Fruit fly (Drosophila melanogaster) whole organism, embryonic: ENCODE results near the gene Rab9.

Source experiments
- BEAF-32 ChIP-seq: fragments of 200-800 bp; sonication (Bioruptor generic); optimal IDR thresholded peaks from 3 replicates; lab custom pipeline; 2017; ENCODE audit warnings: missing biosample characterization, missing genetic modification characterization, mild to moderate bottlenecking, moderate library complexity, missing genetic modification reagents
- CG10431 ChIP-seq: fragments of 200-800 bp; sonication (Bioruptor generic); optimal IDR thresholded peaks from 3 replicates; lab custom pipeline; 2018; ENCODE audit warnings: missing biosample characterization, mild to moderate bottlenecking, missing genetic modification characterization
- CG14710 ChIP-seq: fragments of 200-800 bp; sonication (Bioruptor generic); optimal IDR thresholded peaks from 3 replicates; lab custom pipeline; 2019; ENCODE audit warnings: missing biosample characterization, mild to moderate bottlenecking, missing genetic modification characterization, moderate library complexity
- CG15601 ChIP-seq: fragments of 200-800 bp; sonication (Bioruptor generic); optimal IDR thresholded peaks from 3 replicates; lab custom pipeline; 2019; ENCODE audit warnings: missing biosample characterization, mild to moderate bottlenecking, missing genetic modification characterization, moderate library complexity
- CG17361 ChIP-seq: fragments of 200-800 bp; sonication (Bioruptor generic); IDR thresholded peaks from 3 replicates; pipeline ENCODE4 v1.3.6; 2022; ENCODE audit warnings: missing biosample characterization, missing genetic modification characterization
- CG17829 ChIP-seq: fragments of 200-800 bp; optimal IDR thresholded peaks from 2 replicates; lab custom pipeline; 2019; ENCODE audit warnings: missing biosample characterization, mild to moderate bottlenecking, missing genetic modification characterization, moderate library complexity
- CG2199 ChIP-seq: fragments of 200-800 bp; sonication (Bioruptor generic); IDR thresholded peaks from 3 replicates; pipeline ENCODE4 v1.3.6; 2022; ENCODE audit warnings: missing biosample characterization, missing genetic modification characterization
- CG32772 ChIP-seq: fragments of 200-800 bp; sonication (Bioruptor generic); IDR thresholded peaks from 2 replicates; pipeline ENCODE4 v1.3.6; 2022; ENCODE audit warnings: missing biosample characterization, missing genetic modification characterization
- CG34376 ChIP-seq: fragments of 200-800 bp; sonication (Bioruptor generic); optimal IDR thresholded peaks from 2 replicates; lab custom pipeline; 2018; ENCODE audit warnings: missing biosample characterization, mild to moderate bottlenecking, missing genetic modification characterization
- CG3838 ChIP-seq: fragments of 200-800 bp; sonication (Bioruptor generic); optimal IDR thresholded peaks from 3 replicates; lab custom pipeline; 2016; ENCODE audit warnings: missing biosample characterization, missing genetic modification characterization
- CG4328 ChIP-seq: fragments of 200-800 bp; sonication (Bioruptor generic); optimal IDR thresholded peaks from 3 replicates; lab custom pipeline; 2017; ENCODE audit warnings: missing biosample characterization, missing genetic modification reagents, missing genetic modification characterization
- CG4730 ChIP-seq: fragments of 200-800 bp; sonication (Bioruptor generic); IDR thresholded peaks from 2 replicates; pipeline ENCODE4 v1.3.6; 2022; ENCODE audit warnings: missing biosample characterization, missing genetic modification characterization
- CG5180 ChIP-seq: fragments of 200-800 bp; sonication (Bioruptor generic); optimal IDR thresholded peaks from 3 replicates; lab custom pipeline; 2017; ENCODE audit warnings: missing biosample characterization, missing genetic modification characterization, mild to moderate bottlenecking, moderate library complexity, missing genetic modification reagents
- CG6272 ChIP-seq: fragments of 200-800 bp; sonication (Bioruptor generic); IDR thresholded peaks from 2 replicates; pipeline ENCODE4 v1.3.6; 2022; ENCODE audit warnings: missing biosample characterization, missing genetic modification characterization
- CG6683 ChIP-seq: fragments of 200-800 bp; sonication (Bioruptor generic); optimal IDR thresholded peaks from 2 replicates; lab custom pipeline; 2017; ENCODE audit warnings: missing biosample characterization, mild to moderate bottlenecking, missing genetic modification characterization, missing genetic modification reagents
- CG6854 ChIP-seq: fragments of 200-800 bp; sonication (Bioruptor generic); optimal IDR thresholded peaks from 3 replicates; lab custom pipeline; 2017; ENCODE audit warnings: missing biosample characterization, mild to moderate bottlenecking, missing genetic modification characterization
- CG7357 ChIP-seq: fragments of 200-800 bp; sonication (Bioruptor generic); IDR thresholded peaks from 3 replicates; pipeline ENCODE4 v1.3.6; 2022; ENCODE audit warnings: missing biosample characterization, missing genetic modification characterization
- CG7745 ChIP-seq: fragments of 200-800 bp; sonication (Bioruptor generic); optimal IDR thresholded peaks from 2 replicates; lab custom pipeline; 2018; ENCODE audit warnings: missing biosample characterization, mild to moderate bottlenecking, missing genetic modification characterization, moderate library complexity
- CG7839 ChIP-seq: fragments of 200-800 bp; sonication (Bioruptor generic); optimal IDR thresholded peaks from 3 replicates; lab custom pipeline; 2018; ENCODE audit warnings: missing biosample characterization, mild to moderate bottlenecking, missing genetic modification characterization, moderate library complexity
- CG8290 ChIP-seq, 3 experiments: fragments of 200-800 bp; sonication (Bioruptor generic); optimal IDR thresholded peaks; 2 replicates each; lab custom pipeline; 2016 to 2019; ENCODE audit warnings: missing biosample characterization in 3 of 3, missing genetic modification characterization in 3 of 3, mild to moderate bottlenecking in 2 of 3, moderate library complexity in 1 of 3
- CG8359 ChIP-seq: fragments of 200-800 bp; sonication (Bioruptor generic); optimal IDR thresholded peaks from 2 replicates; lab custom pipeline; 2017; ENCODE audit warnings: missing biosample characterization, mild to moderate bottlenecking, missing genetic modification characterization, borderline replicate concordance
- CG8924 ChIP-seq: fragments of 200-800 bp; optimal IDR thresholded peaks from 3 replicates; lab custom pipeline; 2019; ENCODE audit warnings: missing biosample characterization, mild to moderate bottlenecking, missing genetic modification characterization, moderate library complexity
- CG9437 ChIP-seq: fragments of 200-800 bp; sonication (Bioruptor generic); optimal IDR thresholded peaks from 2 replicates; lab custom pipeline; 2018; ENCODE audit warnings: missing biosample characterization, mild to moderate bottlenecking, missing genetic modification characterization
- CG9876 ChIP-seq: fragments of 200-800 bp; sonication (Bioruptor generic); optimal IDR thresholded peaks from 2 replicates; lab custom pipeline; 2016; ENCODE audit warnings: missing biosample characterization, missing genetic modification characterization
- CoRest ChIP-seq: fragments of 200-800 bp; sonication (Bioruptor generic); optimal IDR thresholded peaks from 3 replicates; lab custom pipeline; 2018; ENCODE audit warnings: missing biosample characterization, mild to moderate bottlenecking, missing genetic modification characterization, moderate library complexity
- Ets97D ChIP-seq: fragments of 200-800 bp; sonication (Bioruptor generic); optimal IDR thresholded peaks from 3 replicates; lab custom pipeline; 2016; ENCODE audit warnings: missing biosample characterization, missing genetic modification characterization
- Fer2 ChIP-seq: fragments of 200-800 bp; sonication (Bioruptor generic); optimal IDR thresholded peaks from 2 replicates; lab custom pipeline; 2018; ENCODE audit warnings: missing biosample characterization, mild to moderate bottlenecking, missing genetic modification characterization, moderate library complexity
- Med ChIP-seq: fragments of 200-800 bp; sonication (Bioruptor generic); peaks from one replicate; lab custom pipeline; 2016; ENCODE audit warnings: missing biosample characterization, missing genetic modification characterization, mild to moderate bottlenecking, inconsistent platforms, moderate library complexity
- Rx ChIP-seq: fragments of 200-800 bp; sonication (Bioruptor generic); IDR thresholded peaks from 2 replicates; pipeline ENCODE4 v1.3.6; 2022; ENCODE audit warnings: missing biosample characterization, missing genetic modification characterization
- Sox100B ChIP-seq: fragments of 200-800 bp; sonication (Bioruptor generic); optimal IDR thresholded peaks from 3 replicates; lab custom pipeline; 2018; ENCODE audit warnings: missing biosample characterization, mild to moderate bottlenecking, missing genetic modification characterization
- corto ChIP-seq: fragments of 200-800 bp; sonication (Bioruptor generic); optimal IDR thresholded peaks from 2 replicates; lab custom pipeline; 2016; ENCODE audit warnings: missing biosample characterization, mild to moderate bottlenecking, missing genetic modification characterization, moderate library complexity
- dan ChIP-seq: fragments of 200-800 bp; sonication (Bioruptor generic); IDR thresholded peaks from 2 replicates; pipeline ENCODE4 v1.3.6; 2022; ENCODE audit warnings: missing biosample characterization, missing genetic modification characterization
- dmrt99B ChIP-seq: fragments of 200-800 bp; sonication (Bioruptor generic); optimal IDR thresholded peaks from 2 replicates; lab custom pipeline; 2018; ENCODE audit warnings: missing biosample characterization, mild to moderate bottlenecking, missing genetic modification characterization, moderate library complexity
- fru ChIP-seq: fragments of >200 bp; optimal IDR thresholded peaks from 2 replicates; lab custom pipeline; 2017
- gcm ChIP-seq: fragments of 200-800 bp; sonication (Bioruptor generic); optimal IDR thresholded peaks from 2 replicates; lab custom pipeline; 2019; ENCODE audit warnings: missing biosample characterization, mild to moderate bottlenecking, missing genetic modification characterization, moderate library complexity
- gt ChIP-seq: fragments of 200-800 bp; sonication (Bioruptor generic); IDR thresholded peaks from 2 replicates; pipeline ENCODE4 v1.3.6; 2022; ENCODE audit warnings: missing biosample characterization, missing genetic modification characterization
- hth ChIP-seq: fragments of >200 bp; optimal IDR thresholded peaks from 2 replicates; lab custom pipeline; 2017; ENCODE audit warnings: inconsistent platforms
- knrl ChIP-seq: fragments of 200-800 bp; sonication (Bioruptor generic); IDR thresholded peaks from 3 replicates; pipeline ENCODE4 v1.3.6; 2022; ENCODE audit warnings: missing biosample characterization, missing genetic modification characterization; ENCODE audit not compliant: partially characterized antibody
- lmd ChIP-seq: fragments of 200-800 bp; sonication (Bioruptor generic); IDR thresholded peaks from 2 replicates; pipeline ENCODE4 v1.3.6; 2022; ENCODE audit warnings: missing biosample characterization, missing genetic modification characterization
- lov ChIP-seq, 2 experiments: fragments of 200-800 bp in 1 of 2; fragments of >200 bp in 1 of 2; sonication (Bioruptor generic) in 1 of 2; IDR thresholded peaks in 1 of 2; optimal IDR thresholded peaks in 1 of 2; 2 replicates in 1 of 2; 3 replicates in 1 of 2; pipeline versions ENCODE4 v1.3.6 to Lab custom; 2017 to 2022; ENCODE audit warnings: missing biosample characterization in 1 of 2, missing genetic modification characterization in 1 of 2
- mld ChIP-seq: fragments of 200-800 bp; sonication (Bioruptor generic); IDR thresholded peaks from 3 replicates; pipeline ENCODE4 v1.3.6; 2022; ENCODE audit warnings: missing biosample characterization, missing genetic modification characterization; ENCODE audit not compliant: partially characterized antibody
- nerfin-1 ChIP-seq: fragments of 200-800 bp; sonication (Bioruptor generic); optimal IDR thresholded peaks from 3 replicates; lab custom pipeline; 2019; ENCODE audit warnings: missing biosample characterization, mild to moderate bottlenecking, missing genetic modification characterization, moderate library complexity
- nerfin-2 ChIP-seq: fragments of 200-800 bp; sonication (Bioruptor generic); IDR thresholded peaks from 2 replicates; pipeline ENCODE4 v1.3.6; 2022; ENCODE audit warnings: missing biosample characterization, missing genetic modification characterization; ENCODE audit not compliant: partially characterized antibody
- row ChIP-seq: fragments of 200-800 bp; sonication (Bioruptor generic); IDR thresholded peaks from 3 replicates; pipeline ENCODE4 v1.3.6; 2022; ENCODE audit warnings: missing biosample characterization, missing genetic modification characterization
- sd ChIP-seq: fragments of 200-800 bp; sonication (Bioruptor generic); optimal IDR thresholded peaks from 3 replicates; lab custom pipeline; 2018; ENCODE audit warnings: missing biosample characterization, mild to moderate bottlenecking, missing genetic modification characterization, moderate library complexity
- sens ChIP-seq: fragments of 200-800 bp; sonication (Bioruptor generic); peaks from one replicate; lab custom pipeline; 2016; ENCODE audit warnings: missing biosample characterization, missing genetic modification characterization
- slbo ChIP-seq: fragments of 200-800 bp; sonication (Bioruptor generic); IDR thresholded peaks from 2 replicates; pipeline ENCODE4 v1.3.6; 2022; ENCODE audit warnings: missing biosample characterization, missing genetic modification characterization
- toy ChIP-seq: fragments of 200-800 bp; sonication (Bioruptor generic); IDR thresholded peaks from 2 replicates; pipeline ENCODE4 v1.3.6; 2022; ENCODE audit warnings: missing biosample characterization, missing genetic modification characterization
- twi ChIP-seq: fragments of 200-800 bp; optimal IDR thresholded peaks from 2 replicates; lab custom pipeline; 2019; ENCODE audit warnings: missing biosample characterization, mild to moderate bottlenecking, missing genetic modification characterization, moderate library complexity
- yki ChIP-seq: fragments of >200 bp; optimal IDR thresholded peaks from 3 replicates; lab custom pipeline; 2018
- zen ChIP-seq: fragments of 200-800 bp; sonication (Bioruptor generic); optimal IDR thresholded peaks from 3 replicates; lab custom pipeline; 2018; ENCODE audit warnings: missing biosample characterization, mild to moderate bottlenecking, missing genetic modification characterization, moderate library complexity

Gene Rab9

dm6 chr2L:19457890-19458580 lies 25.7 kb downstream of the Rab9 start (continued):
- no peak for TF ChIP-seq CG7745 (tag; lab: Kevin White, UChicago)
- TF ChIP-seq CG2199 (GFP tag; lab: Robert Waterston, UW) = no peak
- no peak for TF ChIP-seq CG10431 (GFP tag; lab: Kevin White, UChicago)
- peak; percentile 47 for TF ChIP-seq zen
- TF ChIP-seq knrl = no peak
- TF ChIP-seq dmrt99B (tag; lab: Kevin White, UChicago) = no peak
- no peak for TF ChIP-seq Fer2
- TF ChIP-seq CG4328 (GFP tag; lab: Kevin White, UChicago) = no peak
- TF ChIP-seq lmd (GFP tag; lab: Robert Waterston, UW) = no peak
- no peak for TF ChIP-seq dan (GFP tag; lab: Robert Waterston, UW)
- TF ChIP-seq CG9437 (GFP tag; lab: Kevin White, UChicago) = no peak
- no peak for TF ChIP-seq CG9876 (GFP tag; lab: Kevin White, UChicago)
- peak; percentile 24 for TF ChIP-seq sens (GFP tag; lab: Kevin White, UChicago)
- TF ChIP-seq twi (tag; lab: Kevin White, UChicago) = no peak
- TF ChIP-seq CG17361 (GFP tag; lab: Robert Waterston, UW) = 0 out of 3 replicates have a peak, but pooled peaks have one; percentile 10
- peak; percentile 66 for TF ChIP-seq Ets97D (GFP tag; lab: Kevin White, UChicago)
- no peak for TF ChIP-seq CG8359
- no peak for TF ChIP-seq Med
- TF ChIP-seq CG34376 (GFP tag; lab: Kevin White, UChicago) = no peak
- TF ChIP-seq CG4730 (GFP tag; lab: Robert Waterston, UW) = no peak
- TF ChIP-seq row (GFP tag; lab: Robert Waterston, UW) = peak; percentile 51; the same call in 1 of the 3 replicates
- TF ChIP-seq CG32772 (GFP tag; lab: Robert Waterston, UW) = no peak
- TF ChIP-seq CG8290 (GFP tag; optimal IDR thresholded peaks at IDR 0.05; lab: Kevin White, UChicago) = peak; percentile 9
- TF ChIP-seq CG8290 (tag; optimal IDR thresholded peaks at IDR 0.05; lab: Kevin White, UChicago) = no peak
- no peak for TF ChIP-seq CG7357 (GFP tag; lab: Robert Waterston, UW)
- TF ChIP-seq CG17829 (tag; lab: Kevin White, UChicago) = no peak
- TF ChIP-seq mld (GFP tag; lab: Robert Waterston, UW) = no peak
- TF ChIP-seq nerfin-2 = no peak
- no peak for TF ChIP-seq slbo
- no peak for TF ChIP-seq toy (GFP tag; lab: Robert Waterston, UW)
- no peak for TF ChIP-seq CoRest (tag; lab: Kevin White, UChicago)
- TF ChIP-seq CG15601 (tag; lab: Kevin White, UChicago) = no peak
- TF ChIP-seq lov (optimal IDR thresholded peaks at IDR 0.05; lab: Kevin White, UChicago) = no peak
- no peak for TF ChIP-seq lov (GFP tag; IDR thresholded peaks at IDR 0.05; lab: Robert Waterston, UW)
- no peak for TF ChIP-seq yki (lab: Kevin White, UChicago)
- no peak for TF ChIP-seq corto (GFP tag; lab: Kevin White, UChicago)
- no peak for TF ChIP-seq CG3838 (GFP tag; lab: Kevin White, UChicago)
- no peak for TF ChIP-seq BEAF-32 (GFP tag; lab: Kevin White, UChicago)
- peak; percentile 7 for TF ChIP-seq CG7839 (tag; lab: Kevin White, UChicago)
- no peak for TF ChIP-seq gt

- TF ChIP-seq hth (lab: Kevin White, UChicago) = peak; percentile 1
- TF ChIP-seq CG6854 (GFP tag; lab: Kevin White, UChicago) = no peak
- peak; percentile 14 for TF ChIP-seq nerfin-1 (tag; lab: Kevin White, UChicago)
- peak; percentile 34 for TF ChIP-seq zen
- TF ChIP-seq Sox100B (GFP tag; lab: Kevin White, UChicago) = no peak
- TF ChIP-seq CG8924 (tag; lab: Kevin White, UChicago) = no peak
- TF ChIP-seq fru (lab: Kevin White, UChicago) = no peak
- no peak for TF ChIP-seq gcm (GFP tag; lab: Kevin White, UChicago)
- TF ChIP-seq Rx (GFP tag; lab: Robert Waterston, UW) = no peak
- TF ChIP-seq CG7357 (GFP tag; lab: Robert Waterston, UW) = no peak
- no peak for TF ChIP-seq sd (tag; lab: Kevin White, UChicago)
- no peak for TF ChIP-seq CG6272 (GFP tag; lab: Robert Waterston, UW)
- TF ChIP-seq CG6683 (GFP tag; lab: Kevin White, UChicago) = no peak
- no peak for TF ChIP-seq CG14710 (tag; lab: Kevin White, UChicago)
- no peak for TF ChIP-seq CG5180 (GFP tag; lab: Kevin White, UChicago)
These were observed 27.0 kb downstream of the Rab9 start for dm6 chr2L:19459404-19459803.
